Worm (Caenorhabditis elegans): Measurements from ENCODE around the gene F08G2.7.

- no peak for TF ChIP-seq nhr-28 (tag; optimal IDR thresholded peaks at IDR 0.05)
- no peak for TF ChIP-seq ztf-4 (tag; optimal IDR thresholded peaks at IDR 0.05)
- no peak for TF ChIP-seq pqm-1 (tag; optimal IDR thresholded peaks at IDR 0.05)
- no peak for TF ChIP-seq nhr-23 (tag; optimal IDR thresholded peaks at IDR 0.05)
- no peak for TF ChIP-seq R02D3.7 (tag; optimal IDR thresholded peaks at IDR 0.05)
- no peak for TF ChIP-seq elt-1 (tag; optimal IDR thresholded peaks at IDR 0.05)
- no peak for TF ChIP-seq ama-1 (optimal IDR thresholded peaks at IDR 0.05)
- TF ChIP-seq snpc-4 (tag; optimal IDR thresholded peaks at IDR 0.05) = no peak
These were observed 41.4 kb upstream of the F08G2.7 start, which contains the start of gene hda-10 for ce11 chrII:13882405-13882804.
